Worm (Caenorhabditis elegans) whole organism, L4/young adult: ENCODE results near the gene C17B7.8.

Experiments
- W03F9.2 ChIP-seq: fragments of 150-350 bp; optimal IDR thresholded peaks from 2 replicates; lab custom pipeline; 2014; ENCODE audit warnings: missing biosample characterization, missing genetic modification characterization
- dao-5 ChIP-seq: sonication (generic microtip); optimal IDR thresholded peaks from 2 replicates; lab custom pipeline; 2016; ENCODE audit warnings: missing genotype, missing genetic modification characterization, moderate library complexity, missing compliant biosample characterization

C17B7.8 gene

DNA sequence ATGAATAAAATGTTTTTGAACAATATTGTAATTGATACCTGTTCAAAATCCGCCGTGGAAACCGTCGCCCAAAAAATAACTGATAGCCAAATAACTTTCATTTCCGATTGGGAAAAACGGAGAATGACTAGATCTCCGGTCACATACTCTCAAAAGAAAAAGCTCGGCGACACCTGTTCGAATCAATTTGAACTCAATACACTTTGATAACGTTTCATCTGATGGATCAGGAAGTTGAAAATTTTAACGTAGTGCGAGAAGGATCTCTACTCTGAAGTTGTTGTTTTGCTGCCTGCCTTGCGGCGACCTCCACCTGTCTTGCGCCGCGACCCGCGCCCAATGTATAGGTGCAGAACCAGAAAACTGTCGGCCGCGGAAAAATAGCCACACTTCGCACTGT lies 50.9 kb downstream of the C17B7.8 start, which contains the start of gene T28A11.20:
Gene T28A11.20, minus strand, starts transcription at position 101 of the 400 bp plus-strand sequence.
- TF ChIP-seq dao-5 (tag; lab: Kevin White, UChicago) (no peak), W03F9.2 (no peak)
